Worm (Caenorhabditis elegans) whole organism, mixed stage, embryonic: ENCODE results near the gene hlh-10.

ENCODE experiments used
- blmp-1 ChIP-seq: fragments of 150-350 bp; optimal IDR thresholded peaks from 2 replicates; lab custom pipeline; 2014; ENCODE audit warnings: missing biosample characterization, missing genetic modification characterization
- cnd-1 ChIP-seq: fragments of 200-800 bp; sonication (Bioruptor generic); optimal IDR thresholded peaks from 2 replicates; lab custom pipeline; 2018; ENCODE audit warnings: mild to moderate bottlenecking, missing genetic modification characterization, missing compliant biosample characterization
- elt-3 ChIP-seq: fragments of 150-350 bp; optimal IDR thresholded peaks from 2 replicates; lab custom pipeline; 2014; ENCODE audit warnings: missing biosample characterization, missing genetic modification characterization
- flh-1 ChIP-seq: fragments of 200-800 bp; sonication (Bioruptor generic); optimal IDR thresholded peaks from 2 replicates; lab custom pipeline; 2018; ENCODE audit warnings: mild to moderate bottlenecking, missing genetic modification characterization, moderate library complexity, missing compliant biosample characterization
- lin-13 ChIP-seq: fragments of 150-350 bp; optimal IDR thresholded peaks from 2 replicates; lab custom pipeline; 2014; ENCODE audit warnings: missing biosample characterization, missing genetic modification characterization
- nhr-237 ChIP-seq: fragments of 150-350 bp; optimal IDR thresholded peaks from 2 replicates; lab custom pipeline; 2014; ENCODE audit warnings: missing biosample characterization, missing genetic modification characterization
- nhr-28 ChIP-seq: fragments of 150-350 bp; optimal IDR thresholded peaks from 2 replicates; lab custom pipeline; 2014; ENCODE audit warnings: missing biosample characterization, missing genetic modification characterization
- pha-4 ChIP-seq: fragments of 150-350 bp; optimal IDR thresholded peaks from 2 replicates; lab custom pipeline; 2018; ENCODE audit warnings: missing biosample characterization, missing genetic modification reagents, missing genetic modification characterization
- snpc-4 ChIP-seq: fragments of 150-350 bp; optimal IDR thresholded peaks from 2 replicates; lab custom pipeline; 2014; ENCODE audit warnings: missing biosample characterization, missing genetic modification characterization
- sptf-1 ChIP-seq: sonication (generic microtip); optimal IDR thresholded peaks from 2 replicates; lab custom pipeline; 2017; ENCODE audit warnings: mild to moderate bottlenecking, missing genetic modification characterization, moderate library complexity, missing compliant biosample characterization
- unc-39 ChIP-seq: fragments of 150-350 bp; optimal IDR thresholded peaks from 2 replicates; lab custom pipeline; 2014; ENCODE audit warnings: missing biosample characterization, missing genetic modification characterization
- unc-62 ChIP-seq: fragments of 150-350 bp; optimal IDR thresholded peaks from 2 replicates; lab custom pipeline; 2014; ENCODE audit warnings: missing biosample characterization, missing genetic modification reagents, missing genetic modification characterization
- zip-8 ChIP-seq: fragments of 150-350 bp; optimal IDR thresholded peaks from 2 replicates; lab custom pipeline; 2014; ENCODE audit warnings: missing biosample characterization, missing genetic modification characterization
- ztf-11 ChIP-seq: fragments of 150-350 bp; optimal IDR thresholded peaks from 2 replicates; lab custom pipeline; 2014; ENCODE audit warnings: missing biosample characterization, missing genetic modification characterization

ce11 chrV:9243171-9243996 lies 38.6 kb downstream of the hlh-10 start, which contains the start of gene glo-4:
- no peak for TF ChIP-seq snpc-4 (tag; lab: Kevin White, UChicago)
- no peak for TF ChIP-seq ztf-11 (tag; lab: Kevin White, UChicago)
- no peak for TF ChIP-seq unc-39
- TF ChIP-seq zip-8 (tag; lab: Kevin White, UChicago): no peak
- TF ChIP-seq flh-1 (GFP tag; lab: Kevin White, UChicago): no peak
- TF ChIP-seq elt-3 (tag; lab: Kevin White, UChicago): no peak
- peak; percentile 13 for TF ChIP-seq lin-13 (tag; lab: Kevin White, UChicago)
- TF ChIP-seq unc-62 (GFP tag; lab: Kevin White, UChicago): no peak
- TF ChIP-seq cnd-1 (tag; lab: Kevin White, UChicago): no peak
- TF ChIP-seq sptf-1 (tag; lab: Kevin White, UChicago): no peak
- no peak for TF ChIP-seq nhr-28 (tag; lab: Kevin White, UChicago)
- no peak for TF ChIP-seq blmp-1 (tag; lab: Kevin White, UChicago)
- no peak for TF ChIP-seq pha-4 (tag; lab: Kevin White, UChicago)
- TF ChIP-seq nhr-237 (tag; lab: Kevin White, UChicago): peak; percentile 69
